Worm (Caenorhabditis elegans): ENCODE measurements around the gene sdn-1.

ce11 chrX:10596420-10596907, 3.3 kb upstream of the sdn-1 start:
- TF ChIP-seq hmbx-1 (tag; optimal IDR thresholded peaks at IDR 0.05): no peak
- TF ChIP-seq flt-1 (GFP tag; IDR thresholded peaks at IDR 0.05): no peak
- TF ChIP-seq ama-1 (optimal IDR thresholded peaks at IDR 0.05): no peak
- TF ChIP-seq scrt-1 (GFP tag; IDR thresholded peaks at IDR 0.05): no peak
- no peak for TF ChIP-seq tbx-37 (GFP tag; conservative IDR thresholded peaks at IDR 0.05)
- no peak for TF ChIP-seq ets-7 (tag; optimal IDR thresholded peaks at IDR 0.05)
- 0 out of 2 replicates have a peak, but pooled peaks have one; percentile 34 for TF ChIP-seq sea-1 (GFP tag; conservative IDR thresholded peaks at IDR 0.05)
- TF ChIP-seq hmg-4 (GFP tag; optimal IDR thresholded peaks at IDR 0.05): peak; percentile 76
